Worm (Caenorhabditis elegans): Measurements from ENCODE around the gene srt-38.

ce11 chrV:4248359-4248758, 22.8 kb downstream of the srt-38 start:
- TF ChIP-seq ceh-100 (GFP tag; IDR thresholded peaks at IDR 0.05) (no peak), repo-1 (tag; optimal IDR thresholded peaks at IDR 0.05) (no peak)
